Worm (Caenorhabditis elegans) whole organism, early embryonic: ENCODE measurements around the gene C02D5.2.

Source experiments
- ama-1 ChIP-seq: fragments of 150-350 bp; optimal IDR thresholded peaks from 2 replicates; lab custom pipeline; 2014
- hmg-4 ChIP-seq: fragments of 200-800 bp; sonication (Bioruptor generic); optimal IDR thresholded peaks from 2 replicates; lab custom pipeline; 2018; ENCODE audit warnings: mild to moderate bottlenecking, missing genetic modification characterization, missing compliant biosample characterization
- tbx-37 ChIP-seq: fragments of 200-800 bp; sonication (Bioruptor generic); conservative IDR thresholded peaks from 2 replicates; pipeline ENCODE4 v1.3.6; 2022; ENCODE audit warnings: missing genetic modification reagents, missing genetic modification characterization, missing compliant biosample characterization

DNA sequence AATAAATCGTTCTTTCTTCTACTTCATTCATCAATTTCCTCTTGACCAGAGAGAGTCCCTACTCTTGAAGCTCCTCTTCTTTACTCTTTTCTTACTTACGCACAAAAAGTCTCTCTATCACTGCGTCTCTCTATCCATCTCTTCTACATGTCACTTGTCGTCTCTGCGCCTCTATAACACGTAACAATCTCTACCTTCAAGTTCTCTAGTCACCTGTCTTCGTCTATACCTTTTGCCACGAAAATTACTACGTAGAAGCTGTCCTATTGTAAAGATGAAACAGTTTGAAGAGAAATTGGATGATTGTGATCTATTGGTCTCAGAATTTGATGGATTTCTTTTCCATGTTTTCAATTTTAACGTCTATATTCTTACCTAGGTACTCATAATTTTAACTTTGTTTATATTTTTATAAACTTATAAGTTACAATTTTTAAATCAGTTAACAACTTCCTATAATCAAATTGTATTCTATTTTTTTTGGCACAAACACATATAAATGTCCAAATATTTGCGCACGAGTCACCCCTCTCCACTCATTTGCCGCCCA lies at the start of gene C02D5.2:
- TF ChIP-seq tbx-37 (GFP tag; lab: Robert Waterston, UW) (no peak), ama-1 (no peak), hmg-4 (GFP tag; lab: Kevin White, UChicago) (no peak)
